Fruit fly (Drosophila melanogaster) whole organism, embryonic: ENCODE results near the gene CG6937.

Source experiments
- B-H1 ChIP-seq: fragments of 200-800 bp; sonication (Bioruptor generic); IDR thresholded peaks from 3 replicates; pipeline ENCODE4 v1.3.6; 2022; ENCODE audit warnings: missing biosample characterization, missing genetic modification characterization
- CG10462 ChIP-seq: fragments of 200-800 bp; sonication (Bioruptor generic); optimal IDR thresholded peaks from 2 replicates; lab custom pipeline; 2016; ENCODE audit warnings: missing biosample characterization, missing genetic modification characterization
- CG33557 ChIP-seq: fragments of 200-800 bp; sonication (Bioruptor generic); optimal IDR thresholded peaks from 2 replicates; lab custom pipeline; 2019; ENCODE audit warnings: missing biosample characterization, mild to moderate bottlenecking, missing genetic modification characterization, moderate library complexity
- CG4854 ChIP-seq: fragments of 200-800 bp; sonication (Bioruptor generic); optimal IDR thresholded peaks from 2 replicates; lab custom pipeline; 2016; ENCODE audit warnings: missing biosample characterization, missing genetic modification characterization, inconsistent platforms
- Meics ChIP-seq: fragments of 200-800 bp; sonication (Bioruptor generic); optimal IDR thresholded peaks from 2 replicates; lab custom pipeline; 2017; ENCODE audit warnings: missing biosample characterization, mild to moderate bottlenecking, missing genetic modification characterization
- Mes4 ChIP-seq: fragments of 200-800 bp; sonication (Bioruptor generic); optimal IDR thresholded peaks from 2 replicates; lab custom pipeline; 2016; ENCODE audit warnings: missing biosample characterization, missing genetic modification characterization
- bowl ChIP-seq: fragments of 200-800 bp; sonication (Bioruptor generic); IDR thresholded peaks from 2 replicates; pipeline ENCODE4 v1.3.6; 2022; ENCODE audit warnings: missing biosample characterization, missing genetic modification characterization
- dysf ChIP-seq: fragments of 200-800 bp; sonication (Bioruptor generic); IDR thresholded peaks from 3 replicates; pipeline ENCODE4 v1.3.6; 2022; ENCODE audit warnings: missing biosample characterization, missing genetic modification characterization
- eyg ChIP-seq: fragments of 200-800 bp; sonication (Bioruptor generic); optimal IDR thresholded peaks from 3 replicates; lab custom pipeline; 2016; ENCODE audit warnings: missing biosample characterization, missing genetic modification characterization
- gem ChIP-seq: fragments of 200-800 bp; sonication (Bioruptor generic); optimal IDR thresholded peaks from 2 replicates; lab custom pipeline; 2019; ENCODE audit warnings: missing biosample characterization, mild to moderate bottlenecking, missing genetic modification characterization, moderate library complexity
- jumu ChIP-seq: fragments of 200-800 bp; sonication (Bioruptor generic); optimal IDR thresholded peaks from 3 replicates; lab custom pipeline; 2016; ENCODE audit warnings: missing biosample characterization, missing genetic modification characterization

DNA sequence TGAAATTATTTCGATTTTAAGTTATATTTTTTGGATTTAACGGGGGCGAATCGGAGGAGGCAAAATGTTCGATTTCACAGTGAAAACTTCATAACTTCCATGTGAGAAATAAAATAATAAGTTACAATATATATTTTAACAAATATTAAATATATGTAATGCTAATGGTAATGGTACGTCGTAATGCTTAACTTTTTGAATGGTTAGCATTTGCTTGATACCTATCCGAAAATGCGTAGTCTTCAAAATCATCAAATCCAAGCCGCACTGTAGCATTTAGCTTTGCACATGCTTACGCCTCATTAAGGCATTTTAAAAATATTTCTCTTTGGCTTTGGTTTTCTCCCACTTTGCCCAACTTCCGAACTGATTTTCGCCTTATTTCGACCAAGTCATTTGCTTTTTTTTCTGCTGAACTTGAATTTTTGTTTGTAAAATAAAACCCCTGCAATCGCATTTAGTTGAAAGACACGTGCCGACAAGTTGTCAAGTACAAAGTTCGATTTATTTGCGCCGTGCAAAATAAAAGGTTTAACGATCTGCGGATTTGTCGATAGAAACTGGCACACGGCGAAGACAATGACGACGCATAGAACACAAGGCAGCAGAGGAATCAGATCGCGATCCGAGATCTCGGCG, 41.7 kb upstream of the CG6937 start:
- TF ChIP-seq Mes4 (GFP tag; lab: Kevin White, UChicago) (no peak), Meics (GFP tag; lab: Kevin White, UChicago) (peak; percentile 22), eyg (GFP tag; lab: Kevin White, UChicago) (no peak), jumu (GFP tag; lab: Kevin White, UChicago) (no peak), B-H1 (GFP tag; lab: Robert Waterston, UW) (peak; percentile 21; the same call in 1 of the 3 replicates), CG4854 (GFP tag; lab: Kevin White, UChicago) (no peak), gem (tag; lab: Kevin White, UChicago) (peak; percentile 46), CG33557 (no peak), dysf (GFP tag; lab: Robert Waterston, UW) (peak; percentile 54; the same call in 2 of the 3 replicates), CG10462 (GFP tag; lab: Kevin White, UChicago) (no peak), bowl (GFP tag; lab: Robert Waterston, UW) (no peak)
